Fruit fly (Drosophila melanogaster) whole organism, prepupa: ENCODE results near the gene CG11703.

ENCODE experiments used
- CG10631 ChIP-seq: fragments of 200-800 bp; sonication (Bioruptor generic); optimal IDR thresholded peaks from 2 replicates; lab custom pipeline; 2016; ENCODE audit warnings: missing biosample characterization, missing genetic modification characterization
- CG10669 ChIP-seq: fragments of 200-800 bp; sonication (Bioruptor generic); optimal IDR thresholded peaks from 3 replicates; lab custom pipeline; 2018; ENCODE audit warnings: missing biosample characterization, mild to moderate bottlenecking, missing genetic modification characterization, moderate library complexity
- CG11294 ChIP-seq: fragments of 200-800 bp; sonication (Bioruptor generic); IDR thresholded peaks from 2 replicates; pipeline ENCODE4 v1.3.6; 2022; ENCODE audit warnings: missing biosample characterization, missing genetic modification characterization
- CG11762 ChIP-seq: fragments of 200-800 bp; sonication (Bioruptor generic); optimal IDR thresholded peaks from 3 replicates; lab custom pipeline; 2016; ENCODE audit warnings: missing biosample characterization, missing genetic modification characterization; ENCODE audit not compliant: insufficient read depth
- CG15336 ChIP-seq: fragments of 200-800 bp; sonication (Bioruptor generic); IDR thresholded peaks from 2 replicates; pipeline ENCODE4 v1.3.6; 2022; ENCODE audit warnings: missing biosample characterization, missing genetic modification characterization
- CG3032 ChIP-seq: fragments of 200-800 bp; optimal IDR thresholded peaks from 2 replicates; lab custom pipeline; 2019; ENCODE audit warnings: missing biosample characterization, mild to moderate bottlenecking, missing genetic modification characterization, moderate library complexity
- CG32006 ChIP-seq: fragments of 200-800 bp; sonication (Bioruptor generic); optimal IDR thresholded peaks from 3 replicates; lab custom pipeline; 2017; ENCODE audit warnings: missing biosample characterization, mild to moderate bottlenecking, missing genetic modification characterization
- CG34406 ChIP-seq: fragments of 200-800 bp; sonication (Bioruptor generic); optimal IDR thresholded peaks from 3 replicates; lab custom pipeline; 2016; ENCODE audit warnings: missing biosample characterization, missing genetic modification characterization
- CG3919 ChIP-seq: fragments of 200-800 bp; sonication (Bioruptor generic); optimal IDR thresholded peaks from 3 replicates; lab custom pipeline; 2016; ENCODE audit warnings: missing biosample characterization, missing genetic modification characterization
- CG6163 ChIP-seq: fragments of 200-800 bp; sonication (Bioruptor generic); IDR thresholded peaks from 3 replicates; pipeline ENCODE4 v1.3.6; 2022; ENCODE audit warnings: missing biosample characterization, missing genetic modification characterization
- CG6276 ChIP-seq: fragments of 200-800 bp; sonication (Bioruptor generic); optimal IDR thresholded peaks from 2 replicates; lab custom pipeline; 2017; ENCODE audit warnings: missing biosample characterization, mild to moderate bottlenecking, missing genetic modification characterization
- CG6792 ChIP-seq: fragments of 200-800 bp; sonication (Bioruptor generic); optimal IDR thresholded peaks from 3 replicates; lab custom pipeline; 2016; ENCODE audit warnings: missing biosample characterization, missing genetic modification characterization
- CG6808 ChIP-seq: fragments of 200-800 bp; sonication (Bioruptor generic); optimal IDR thresholded peaks from 3 replicates; lab custom pipeline; 2017; ENCODE audit warnings: missing biosample characterization, missing genetic modification characterization, mild to moderate bottlenecking, moderate library complexity, missing genetic modification reagents
- CG7368 ChIP-seq: fragments of 200-800 bp; sonication (Bioruptor generic); optimal IDR thresholded peaks from 3 replicates; lab custom pipeline; 2016; ENCODE audit warnings: missing biosample characterization, missing genetic modification characterization
- CG8119 ChIP-seq: fragments of 200-800 bp; sonication (Bioruptor generic); IDR thresholded peaks from 3 replicates; pipeline ENCODE4 v1.3.6; 2022; ENCODE audit warnings: missing biosample characterization, missing genetic modification characterization
- CG8632 ChIP-seq: fragments of 200-800 bp; sonication (Bioruptor generic); optimal IDR thresholded peaks from 3 replicates; lab custom pipeline; 2016; ENCODE audit warnings: missing biosample characterization, missing genetic modification characterization
- CG9139 ChIP-seq: fragments of 200-800 bp; sonication (Bioruptor generic); optimal IDR thresholded peaks from 3 replicates; lab custom pipeline; 2017; ENCODE audit warnings: missing biosample characterization, mild to moderate bottlenecking, missing genetic modification characterization
- Eip78C ChIP-seq: fragments of 200-800 bp; sonication (Bioruptor generic); peaks from one replicate; lab custom pipeline; 2016; ENCODE audit warnings: missing biosample characterization, missing genetic modification characterization
- Eip93F ChIP-seq: fragments of 200-800 bp; sonication (Bioruptor generic); optimal IDR thresholded peaks from 2 replicates; lab custom pipeline; 2016; ENCODE audit warnings: missing biosample characterization, mild to moderate bottlenecking, missing genetic modification characterization
- Ets21C ChIP-seq: fragments of 200-800 bp; sonication (Bioruptor generic); optimal IDR thresholded peaks from 3 replicates; lab custom pipeline; 2016; ENCODE audit warnings: missing biosample characterization, missing genetic modification characterization
- Ets96B ChIP-seq: fragments of 200-800 bp; optimal IDR thresholded peaks from 2 replicates; lab custom pipeline; 2019; ENCODE audit warnings: missing biosample characterization, mild to moderate bottlenecking, missing genetic modification characterization, moderate library complexity
- Hr39 ChIP-seq: fragments of 200-800 bp; sonication (Bioruptor generic); optimal IDR thresholded peaks from 2 replicates; lab custom pipeline; 2016; ENCODE audit warnings: missing biosample characterization, missing genetic modification characterization
- Lpt ChIP-seq: fragments of 200-800 bp; sonication (Bioruptor generic); optimal IDR thresholded peaks from 3 replicates; lab custom pipeline; 2016; ENCODE audit warnings: missing biosample characterization, missing genetic modification characterization
- Met ChIP-seq: fragments of 200-800 bp; sonication (Bioruptor generic); optimal IDR thresholded peaks from 3 replicates; lab custom pipeline; 2016; ENCODE audit warnings: missing biosample characterization, missing genetic modification characterization
- OdsH ChIP-seq: fragments of 200-800 bp; sonication (Bioruptor generic); optimal IDR thresholded peaks from 3 replicates; lab custom pipeline; 2016; ENCODE audit warnings: missing biosample characterization, missing genetic modification characterization
- Sox102F ChIP-seq: fragments of 200-800 bp; sonication (Bioruptor generic); optimal IDR thresholded peaks from 2 replicates; lab custom pipeline; 2016; ENCODE audit warnings: missing biosample characterization, mild to moderate bottlenecking, missing genetic modification characterization
- Sox14 ChIP-seq: fragments of 200-800 bp; sonication (Bioruptor generic); optimal IDR thresholded peaks from 3 replicates; lab custom pipeline; 2016; ENCODE audit warnings: missing biosample characterization, missing genetic modification characterization
- Sox15 ChIP-seq: fragments of 200-800 bp; sonication (Bioruptor generic); optimal IDR thresholded peaks from 3 replicates; lab custom pipeline; 2016; ENCODE audit warnings: missing biosample characterization, missing genetic modification characterization
- acj6 ChIP-seq: fragments of 200-800 bp; sonication (Bioruptor generic); optimal IDR thresholded peaks from 3 replicates; lab custom pipeline; 2016; ENCODE audit warnings: missing biosample characterization, missing genetic modification characterization
- dsx ChIP-seq: fragments of 200-800 bp; optimal IDR thresholded peaks from 3 replicates; lab custom pipeline; 2019; ENCODE audit warnings: missing biosample characterization, mild to moderate bottlenecking, missing genetic modification characterization, moderate library complexity; ENCODE audit not compliant: poor library complexity, severe bottlenecking
- eg ChIP-seq: fragments of 200-800 bp; sonication (Bioruptor generic); IDR thresholded peaks from 3 replicates; pipeline ENCODE4 v1.3.6; 2022; ENCODE audit warnings: missing biosample characterization, missing genetic modification characterization
- esn ChIP-seq: fragments of 200-800 bp; sonication (Bioruptor generic); optimal IDR thresholded peaks from 2 replicates; lab custom pipeline; 2016; ENCODE audit warnings: missing biosample characterization, mild to moderate bottlenecking, missing genetic modification characterization, moderate library complexity
- fd59A ChIP-seq: fragments of 200-800 bp; sonication (Bioruptor generic); optimal IDR thresholded peaks from 2 replicates; lab custom pipeline; 2017; ENCODE audit warnings: missing biosample characterization, mild to moderate bottlenecking, missing genetic modification characterization, missing genetic modification reagents
- fd85E ChIP-seq: fragments of 200-800 bp; sonication (Bioruptor generic); optimal IDR thresholded peaks from 3 replicates; lab custom pipeline; 2016; ENCODE audit warnings: missing biosample characterization, missing genetic modification characterization
- fkh ChIP-seq: fragments of 200-800 bp; sonication (Bioruptor generic); optimal IDR thresholded peaks from 3 replicates; lab custom pipeline; 2017; ENCODE audit warnings: missing biosample characterization, mild to moderate bottlenecking, missing genetic modification characterization, moderate library complexity
- net ChIP-seq: fragments of 200-800 bp; sonication (Bioruptor generic); optimal IDR thresholded peaks from 3 replicates; lab custom pipeline; 2016; ENCODE audit warnings: missing biosample characterization, missing genetic modification characterization
- pdm3 ChIP-seq: fragments of 200-800 bp; sonication (Bioruptor generic); optimal IDR thresholded peaks from 3 replicates; lab custom pipeline; 2016; ENCODE audit warnings: missing biosample characterization, missing genetic modification characterization
- spab ChIP-seq: fragments of 200-800 bp; sonication (Bioruptor generic); optimal IDR thresholded peaks from 2 replicates; lab custom pipeline; 2017; ENCODE audit warnings: missing biosample characterization, mild to moderate bottlenecking, missing genetic modification characterization, missing genetic modification reagents
- ss ChIP-seq, 2 experiments: fragments of 200-800 bp; sonication (Bioruptor generic); optimal IDR thresholded peaks; 2 replicates in 1 of 2; 3 replicates in 1 of 2; lab custom pipeline; 2017 to 2018; ENCODE audit warnings: mild to moderate bottlenecking in 2 of 2, missing biosample characterization in 2 of 2, missing genetic modification characterization in 2 of 2, moderate library complexity in 1 of 2
- svp ChIP-seq: fragments of 200-800 bp; sonication (Bioruptor generic); peaks from one replicate; lab custom pipeline; 2016; ENCODE audit warnings: missing biosample characterization, missing genetic modification characterization
- topi ChIP-seq: fragments of 200-800 bp; sonication (Bioruptor generic); optimal IDR thresholded peaks from 3 replicates; lab custom pipeline; 2016; ENCODE audit warnings: missing biosample characterization, missing genetic modification characterization
- vri ChIP-seq: fragments of 200-800 bp; sonication (Bioruptor generic); optimal IDR thresholded peaks from 3 replicates; lab custom pipeline; 2016; ENCODE audit warnings: missing biosample characterization, mild to moderate bottlenecking, missing genetic modification characterization

CG11703 gene

DNA sequence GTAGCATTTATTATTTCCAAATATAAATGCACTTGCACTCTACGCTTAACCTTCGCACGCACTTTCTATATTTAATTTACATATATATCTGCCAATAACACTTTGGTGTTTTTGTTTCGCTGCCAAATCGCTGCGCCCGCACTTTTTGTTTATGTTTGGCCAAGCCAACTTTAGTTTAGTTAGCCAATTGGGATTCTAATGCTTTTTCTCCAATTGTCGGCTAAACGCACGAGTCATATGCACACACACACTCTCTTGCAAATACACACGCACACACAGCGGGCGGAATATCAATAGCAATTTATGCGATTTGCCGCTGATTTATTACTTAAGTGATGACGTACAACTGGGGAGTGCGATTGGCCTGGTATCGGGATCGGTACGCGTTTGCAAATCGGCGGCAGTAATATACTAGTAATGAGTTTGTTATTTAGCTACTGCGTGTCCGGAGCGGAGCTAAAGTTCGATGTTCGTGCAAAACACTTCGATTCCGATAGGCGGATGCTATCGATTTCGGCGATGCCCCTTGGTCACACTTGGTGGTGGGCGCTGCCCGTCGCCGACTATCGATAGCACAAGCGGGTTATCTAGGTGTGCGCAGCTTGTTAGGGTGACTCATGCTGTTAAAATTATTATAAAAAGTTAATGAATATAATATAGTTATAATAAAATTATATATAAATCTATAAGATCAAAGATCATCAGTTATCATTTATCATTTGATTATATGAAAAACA is 1.7 kb downstream of the CG11703 start, which contains the start of gene vib:
Gene vib, minus strand, starts transcription at position 515 of the 737 bp plus-strand sequence.
- peak; percentile 6 for TF ChIP-seq pdm3 (GFP tag; lab: Kevin White, UChicago)
- TF ChIP-seq net = peak; percentile 38
- no peak for TF ChIP-seq CG6276 (GFP tag; lab: Kevin White, UChicago)
- TF ChIP-seq CG6163 (GFP tag; lab: Robert Waterston, UW) = peak; percentile 61; the same call in 2 of the 3 replicates
- peak; percentile 47 for TF ChIP-seq esn (GFP tag; lab: Kevin White, UChicago)
- TF ChIP-seq CG6792 (GFP tag; lab: Kevin White, UChicago) = peak; percentile 13
- no peak for TF ChIP-seq Hr39
- no peak for TF ChIP-seq Sox15 (GFP tag; lab: Kevin White, UChicago)
- TF ChIP-seq OdsH (GFP tag; lab: Kevin White, UChicago) = no peak
- peak; percentile 58 for TF ChIP-seq svp
- peak; percentile 3 for TF ChIP-seq Sox102F
- peak; percentile 6 for TF ChIP-seq Met
- TF ChIP-seq fd85E = no peak
- peak; percentile 47 for TF ChIP-seq Eip78C (GFP tag; lab: Kevin White, UChicago)
- no peak for TF ChIP-seq CG9139 (GFP tag; lab: Kevin White, UChicago)
- TF ChIP-seq Lpt (GFP tag; lab: Kevin White, UChicago) = no peak
- peak; percentile 64 for TF ChIP-seq eg (GFP tag; lab: Robert Waterston, UW)
- no peak for TF ChIP-seq fkh (GFP tag; lab: Kevin White, UChicago)
- TF ChIP-seq CG7368 (GFP tag; lab: Kevin White, UChicago) = no peak
- no peak for TF ChIP-seq CG6808 (GFP tag; lab: Kevin White, UChicago)
- TF ChIP-seq CG3032 = peak; percentile 51
- TF ChIP-seq vri (GFP tag; lab: Kevin White, UChicago) = peak; percentile 34
- no peak for TF ChIP-seq Ets21C (GFP tag; lab: Kevin White, UChicago)
- TF ChIP-seq CG8119 (GFP tag; lab: Robert Waterston, UW) = peak; percentile 55; the same call in 1 of the 3 replicates
- peak; percentile 48 for TF ChIP-seq Ets96B (tag; lab: Kevin White, UChicago)
- peak; percentile 30 for TF ChIP-seq CG3919 (GFP tag; lab: Kevin White, UChicago)
- peak; percentile 75 for TF ChIP-seq CG15336 (GFP tag; lab: Robert Waterston, UW)
- TF ChIP-seq CG8632 (GFP tag; lab: Kevin White, UChicago) = peak; percentile 29
- TF ChIP-seq Eip93F = no peak
- peak; percentile 35 for TF ChIP-seq CG34406 (GFP tag; lab: Kevin White, UChicago)
- TF ChIP-seq topi (GFP tag; lab: Kevin White, UChicago) = peak; percentile 16
- no peak for TF ChIP-seq acj6

DNA sequence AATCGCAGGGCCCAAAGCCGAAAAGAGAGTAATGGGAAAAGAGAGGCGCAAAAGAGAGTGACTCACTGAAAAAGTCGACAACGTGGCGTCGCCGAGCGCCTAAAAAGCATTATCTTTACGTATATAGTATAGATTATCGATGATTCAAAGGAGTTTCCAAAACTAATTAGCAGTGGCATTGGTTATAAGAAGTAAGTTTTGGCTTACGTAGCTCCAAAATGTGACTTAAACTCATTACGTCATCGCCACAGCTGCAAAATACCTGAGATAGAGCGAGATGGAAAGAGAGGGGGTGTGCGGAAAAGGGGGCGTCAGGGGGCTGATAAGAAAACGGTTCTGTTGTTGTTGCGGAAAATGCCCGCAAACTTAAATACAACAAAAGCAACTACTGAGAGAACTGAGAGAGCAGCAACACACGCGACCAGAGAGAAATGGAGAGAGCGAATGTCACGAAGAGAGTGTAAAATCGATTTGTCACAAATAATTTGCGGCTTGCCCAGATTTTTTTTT is 2.5 kb downstream of the CG11703 start:
- TF ChIP-seq CG34406 (GFP tag; lab: Kevin White, UChicago) (no peak), Eip93F (no peak), CG6163 (GFP tag; lab: Robert Waterston, UW) (no peak), vri (GFP tag; lab: Kevin White, UChicago) (peak; percentile 44), fd59A (GFP tag; lab: Kevin White, UChicago) (no peak), CG11762 (GFP tag; lab: Kevin White, UChicago) (no peak), ss (GFP tag; optimal IDR thresholded peaks at IDR 0.05; lab: Kevin White, UChicago) (peak in 1 of 2 experiments; percentile 14), Sox14 (GFP tag; lab: Kevin White, UChicago) (no peak), CG6276 (GFP tag; lab: Kevin White, UChicago) (no peak), CG7368 (GFP tag; lab: Kevin White, UChicago) (no peak), CG15336 (GFP tag; lab: Robert Waterston, UW) (0 out of 2 replicates have a peak, but pooled peaks have one; percentile 15), Met (no peak), CG10631 (no peak), CG11294 (GFP tag; lab: Robert Waterston, UW) (no peak), CG8632 (GFP tag; lab: Kevin White, UChicago) (no peak), svp (peak; percentile 54), esn (GFP tag; lab: Kevin White, UChicago) (no peak), CG32006 (GFP tag; lab: Kevin White, UChicago) (no peak), spab (GFP tag; lab: Kevin White, UChicago) (no peak), Sox15 (GFP tag; lab: Kevin White, UChicago) (no peak), Lpt (GFP tag; lab: Kevin White, UChicago) (peak; percentile 7), fd85E (no peak), CG10669 (GFP tag; lab: Kevin White, UChicago) (no peak), dsx (GFP tag; lab: Kevin White, UChicago) (no peak), Eip78C (GFP tag; lab: Kevin White, UChicago) (peak; percentile 0), pdm3 (GFP tag; lab: Kevin White, UChicago) (no peak)
